Fruit fly (Drosophila melanogaster) whole organism, prepupa: ENCODE results near the gene CG17819.
A peak's percentile ranks its signal among the peaks of the same experiment; 100 is the strongest.

Experiments used
- Blimp-1 ChIP-seq: fragments of 200-800 bp; sonication (Bioruptor generic); optimal IDR thresholded peaks from 3 replicates; lab custom pipeline; 2017; ENCODE audit warnings: missing biosample characterization, missing genetic modification characterization, mild to moderate bottlenecking, moderate library complexity, missing genetic modification reagents
- CG10631 ChIP-seq: fragments of 200-800 bp; sonication (Bioruptor generic); optimal IDR thresholded peaks from 2 replicates; lab custom pipeline; 2016; ENCODE audit warnings: missing biosample characterization, missing genetic modification characterization
- CG10669 ChIP-seq: fragments of 200-800 bp; sonication (Bioruptor generic); optimal IDR thresholded peaks from 3 replicates; lab custom pipeline; 2018; ENCODE audit warnings: missing biosample characterization, mild to moderate bottlenecking, missing genetic modification characterization, moderate library complexity
- CG11294 ChIP-seq: fragments of 200-800 bp; sonication (Bioruptor generic); IDR thresholded peaks from 2 replicates; pipeline ENCODE4 v1.3.6; 2022; ENCODE audit warnings: missing biosample characterization, missing genetic modification characterization
- CG11762 ChIP-seq: fragments of 200-800 bp; sonication (Bioruptor generic); optimal IDR thresholded peaks from 3 replicates; lab custom pipeline; 2016; ENCODE audit warnings: missing biosample characterization, missing genetic modification characterization; ENCODE audit not compliant: insufficient read depth
- CG11902 ChIP-seq: fragments of 200-800 bp; sonication (Bioruptor generic); optimal IDR thresholded peaks from 3 replicates; lab custom pipeline; 2016; ENCODE audit warnings: missing biosample characterization, missing genetic modification characterization
- CG1621 ChIP-seq: fragments of 200-800 bp; sonication (Bioruptor generic); optimal IDR thresholded peaks from 3 replicates; lab custom pipeline; 2018; ENCODE audit warnings: missing biosample characterization, mild to moderate bottlenecking, missing genetic modification characterization
- CG3032 ChIP-seq: fragments of 200-800 bp; optimal IDR thresholded peaks from 2 replicates; lab custom pipeline; 2019; ENCODE audit warnings: missing biosample characterization, mild to moderate bottlenecking, missing genetic modification characterization, moderate library complexity
- CG32006 ChIP-seq: fragments of 200-800 bp; sonication (Bioruptor generic); optimal IDR thresholded peaks from 3 replicates; lab custom pipeline; 2017; ENCODE audit warnings: missing biosample characterization, mild to moderate bottlenecking, missing genetic modification characterization
- CG3919 ChIP-seq: fragments of 200-800 bp; sonication (Bioruptor generic); optimal IDR thresholded peaks from 3 replicates; lab custom pipeline; 2016; ENCODE audit warnings: missing biosample characterization, missing genetic modification characterization
- CG6163 ChIP-seq: fragments of 200-800 bp; sonication (Bioruptor generic); IDR thresholded peaks from 3 replicates; pipeline ENCODE4 v1.3.6; 2022; ENCODE audit warnings: missing biosample characterization, missing genetic modification characterization
- CG6808 ChIP-seq: fragments of 200-800 bp; sonication (Bioruptor generic); optimal IDR thresholded peaks from 3 replicates; lab custom pipeline; 2017; ENCODE audit warnings: missing biosample characterization, missing genetic modification characterization, mild to moderate bottlenecking, moderate library complexity, missing genetic modification reagents
- CG7368 ChIP-seq: fragments of 200-800 bp; sonication (Bioruptor generic); optimal IDR thresholded peaks from 3 replicates; lab custom pipeline; 2016; ENCODE audit warnings: missing biosample characterization, missing genetic modification characterization
- CG8319 ChIP-seq: fragments of 200-800 bp; sonication (Bioruptor generic); optimal IDR thresholded peaks from 3 replicates; lab custom pipeline; 2016; ENCODE audit warnings: missing biosample characterization, missing genetic modification characterization
- CG8632 ChIP-seq: fragments of 200-800 bp; sonication (Bioruptor generic); optimal IDR thresholded peaks from 3 replicates; lab custom pipeline; 2016; ENCODE audit warnings: missing biosample characterization, missing genetic modification characterization
- CG9139 ChIP-seq: fragments of 200-800 bp; sonication (Bioruptor generic); optimal IDR thresholded peaks from 3 replicates; lab custom pipeline; 2017; ENCODE audit warnings: missing biosample characterization, mild to moderate bottlenecking, missing genetic modification characterization
- Eip78C ChIP-seq: fragments of 200-800 bp; sonication (Bioruptor generic); peaks from one replicate; lab custom pipeline; 2016; ENCODE audit warnings: missing biosample characterization, missing genetic modification characterization
- Eip93F ChIP-seq: fragments of 200-800 bp; sonication (Bioruptor generic); optimal IDR thresholded peaks from 2 replicates; lab custom pipeline; 2016; ENCODE audit warnings: missing biosample characterization, mild to moderate bottlenecking, missing genetic modification characterization
- Ets21C ChIP-seq: fragments of 200-800 bp; sonication (Bioruptor generic); optimal IDR thresholded peaks from 3 replicates; lab custom pipeline; 2016; ENCODE audit warnings: missing biosample characterization, missing genetic modification characterization
- Hr39 ChIP-seq: fragments of 200-800 bp; sonication (Bioruptor generic); optimal IDR thresholded peaks from 2 replicates; lab custom pipeline; 2016; ENCODE audit warnings: missing biosample characterization, missing genetic modification characterization
- Hr4 ChIP-seq: fragments of 200-800 bp; sonication (Bioruptor generic); optimal IDR thresholded peaks from 3 replicates; lab custom pipeline; 2016; ENCODE audit warnings: missing biosample characterization, missing genetic modification characterization
- Met ChIP-seq: fragments of 200-800 bp; sonication (Bioruptor generic); optimal IDR thresholded peaks from 3 replicates; lab custom pipeline; 2016; ENCODE audit warnings: missing biosample characterization, missing genetic modification characterization
- Smox ChIP-seq: fragments of 200-800 bp; sonication (Bioruptor generic); optimal IDR thresholded peaks from 3 replicates; lab custom pipeline; 2016; ENCODE audit warnings: missing biosample characterization, missing genetic modification characterization
- Sox14 ChIP-seq: fragments of 200-800 bp; sonication (Bioruptor generic); optimal IDR thresholded peaks from 3 replicates; lab custom pipeline; 2016; ENCODE audit warnings: missing biosample characterization, missing genetic modification characterization
- Sox15 ChIP-seq: fragments of 200-800 bp; sonication (Bioruptor generic); optimal IDR thresholded peaks from 3 replicates; lab custom pipeline; 2016; ENCODE audit warnings: missing biosample characterization, missing genetic modification characterization
- achi ChIP-seq: fragments of 200-800 bp; sonication (Bioruptor generic); optimal IDR thresholded peaks from 3 replicates; lab custom pipeline; 2016; ENCODE audit warnings: missing biosample characterization, missing genetic modification characterization
- cyc ChIP-seq: fragments of 200-800 bp; sonication (Bioruptor generic); optimal IDR thresholded peaks from 3 replicates; lab custom pipeline; 2016; ENCODE audit warnings: missing biosample characterization, missing genetic modification characterization
- dac ChIP-seq: fragments of 200-800 bp; sonication (Bioruptor generic); optimal IDR thresholded peaks from 2 replicates; lab custom pipeline; 2017; ENCODE audit warnings: missing biosample characterization, mild to moderate bottlenecking, missing genetic modification characterization
- dsx ChIP-seq: fragments of 200-800 bp; optimal IDR thresholded peaks from 3 replicates; lab custom pipeline; 2019; ENCODE audit warnings: missing biosample characterization, mild to moderate bottlenecking, missing genetic modification characterization, moderate library complexity; ENCODE audit not compliant: poor library complexity, severe bottlenecking
- eg ChIP-seq: fragments of 200-800 bp; sonication (Bioruptor generic); IDR thresholded peaks from 3 replicates; pipeline ENCODE4 v1.3.6; 2022; ENCODE audit warnings: missing biosample characterization, missing genetic modification characterization
- esn ChIP-seq: fragments of 200-800 bp; sonication (Bioruptor generic); optimal IDR thresholded peaks from 2 replicates; lab custom pipeline; 2016; ENCODE audit warnings: missing biosample characterization, mild to moderate bottlenecking, missing genetic modification characterization, moderate library complexity
- fd85E ChIP-seq: fragments of 200-800 bp; sonication (Bioruptor generic); optimal IDR thresholded peaks from 3 replicates; lab custom pipeline; 2016; ENCODE audit warnings: missing biosample characterization, missing genetic modification characterization
- fkh ChIP-seq: fragments of 200-800 bp; sonication (Bioruptor generic); optimal IDR thresholded peaks from 3 replicates; lab custom pipeline; 2017; ENCODE audit warnings: missing biosample characterization, mild to moderate bottlenecking, missing genetic modification characterization, moderate library complexity
- salr ChIP-seq, 2 experiments: fragments of 200-800 bp; sonication (Bioruptor generic); optimal IDR thresholded peaks; 3 replicates each; lab custom pipeline; 2016 to 2018; ENCODE audit warnings: missing biosample characterization in 2 of 2, missing genetic modification characterization in 2 of 2, mild to moderate bottlenecking in 1 of 2
- ss ChIP-seq, 2 experiments: fragments of 200-800 bp; sonication (Bioruptor generic); optimal IDR thresholded peaks; 2 replicates in 1 of 2; 3 replicates in 1 of 2; lab custom pipeline; 2017 to 2018; ENCODE audit warnings: mild to moderate bottlenecking in 2 of 2, missing biosample characterization in 2 of 2, missing genetic modification characterization in 2 of 2, moderate library complexity in 1 of 2
- svp ChIP-seq: fragments of 200-800 bp; sonication (Bioruptor generic); peaks from one replicate; lab custom pipeline; 2016; ENCODE audit warnings: missing biosample characterization, missing genetic modification characterization
- topi ChIP-seq: fragments of 200-800 bp; sonication (Bioruptor generic); optimal IDR thresholded peaks from 3 replicates; lab custom pipeline; 2016; ENCODE audit warnings: missing biosample characterization, missing genetic modification characterization
- vri ChIP-seq: fragments of 200-800 bp; sonication (Bioruptor generic); optimal IDR thresholded peaks from 3 replicates; lab custom pipeline; 2016; ENCODE audit warnings: missing biosample characterization, mild to moderate bottlenecking, missing genetic modification characterization

CG17819 gene

dm6 chr3R:21856098-21856872, 29.1 kb downstream of the CG17819 start, which contains the start of gene glec (continued):
- TF ChIP-seq ss (GFP tag; optimal IDR thresholded peaks at IDR 0.05; lab: Kevin White, UChicago) (peak in 1 of 2 experiments; percentile 25), Smox (peak; percentile 77), CG11762 (GFP tag; lab: Kevin White, UChicago) (no peak), salr (GFP tag; optimal IDR thresholded peaks at IDR 0.05; lab: Kevin White, UChicago) (peak in 1 of 2 experiments; percentile 58), fd85E (GFP tag; lab: Kevin White, UChicago) (peak; percentile 1), esn (GFP tag; lab: Kevin White, UChicago) (peak; percentile 65), Sox15 (peak; percentile 11), achi (GFP tag; lab: Kevin White, UChicago) (peak; percentile 72), CG7368 (GFP tag; lab: Kevin White, UChicago) (no peak), CG3032 (tag; lab: Kevin White, UChicago) (no peak), fkh (no peak), Eip93F (GFP tag; lab: Kevin White, UChicago) (peak; percentile 59)

DNA sequence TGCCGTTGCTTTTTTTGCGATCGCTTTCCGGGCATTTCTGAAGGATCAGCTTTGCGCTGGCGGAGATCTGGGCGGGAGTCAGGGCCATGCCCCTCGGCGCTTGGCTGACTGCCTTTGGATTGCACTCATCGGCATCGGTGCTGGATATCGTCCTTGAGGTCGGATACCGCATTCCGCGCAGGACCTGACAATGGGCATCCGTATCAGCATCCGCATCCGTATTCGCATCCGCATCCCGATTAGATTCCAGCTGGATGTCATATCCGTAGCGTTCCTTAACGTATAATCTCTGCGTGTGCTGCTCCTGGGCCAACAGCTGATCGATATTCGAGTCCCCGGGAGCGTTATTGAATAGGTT, 29.9 kb downstream of the CG17819 start:
- TF ChIP-seq CG6163 (GFP tag; lab: Robert Waterston, UW): peak; percentile 19; the same call in 1 of the 3 replicates
- no peak for TF ChIP-seq CG3919 (GFP tag; lab: Kevin White, UChicago)

dm6 chr3R:21854574-21855468, 30.5 kb downstream of the CG17819 start:
- TF ChIP-seq Eip78C (GFP tag; lab: Kevin White, UChicago): peak; percentile 59
- no peak for TF ChIP-seq salr (GFP tag; optimal IDR thresholded peaks at IDR 0.05; lab: Kevin White, UChicago)

dm6 chr3R:21853618-21854573, 31.5 kb downstream of the CG17819 start:
- TF ChIP-seq CG6163 (GFP tag; lab: Robert Waterston, UW) (peak; percentile 77; the same call in 2 of the 3 replicates), CG9139 (GFP tag; lab: Kevin White, UChicago) (peak; percentile 75), CG10669 (GFP tag; lab: Kevin White, UChicago) (peak; percentile 7), dsx (GFP tag; lab: Kevin White, UChicago) (peak; percentile 40), Sox15 (no peak), Sox14 (GFP tag; lab: Kevin White, UChicago) (peak; percentile 38), cyc (peak; percentile 6), achi (GFP tag; lab: Kevin White, UChicago) (peak; percentile 6), topi (peak; percentile 26), Smox (peak; percentile 11), CG8632 (GFP tag; lab: Kevin White, UChicago) (peak; percentile 61), Eip78C (GFP tag; lab: Kevin White, UChicago) (peak; percentile 79), eg (GFP tag; lab: Robert Waterston, UW) (peak; percentile 81), dac (GFP tag; lab: Kevin White, UChicago) (no peak), fkh (peak; percentile 90), CG6808 (GFP tag; lab: Kevin White, UChicago) (peak; percentile 70), Hr4 (peak; percentile 29), svp (peak; percentile 96), Blimp-1 (GFP tag; lab: Kevin White, UChicago) (peak; percentile 15), ss (GFP tag; optimal IDR thresholded peaks at IDR 0.05; lab: Kevin White, UChicago) (peak; percentile 86 to 87), CG11902 (no peak), Met (peak; percentile 34), salr (GFP tag; optimal IDR thresholded peaks at IDR 0.05; lab: Kevin White, UChicago) (no peak), vri (GFP tag; lab: Kevin White, UChicago) (peak; percentile 82), Hr39 (no peak), Ets21C (GFP tag; lab: Kevin White, UChicago) (no peak), CG32006 (GFP tag; lab: Kevin White, UChicago) (no peak), CG10631 (no peak), CG1621 (tag; lab: Kevin White, UChicago) (peak; percentile 19), CG8319 (peak; percentile 29), CG11294 (no peak)
